Fruit fly (Drosophila melanogaster) whole organism, embryonic: ENCODE results near the gene CG5781.
A peak's percentile ranks its signal among the peaks of the same experiment; 100 is the strongest.

Source experiments
- Bdp1 ChIP-seq: fragments of 200-800 bp; sonication (Bioruptor generic); optimal IDR thresholded peaks from 3 replicates; lab custom pipeline; 2016; ENCODE audit warnings: missing biosample characterization, missing genetic modification characterization
- CG10431 ChIP-seq: fragments of 200-800 bp; sonication (Bioruptor generic); optimal IDR thresholded peaks from 3 replicates; lab custom pipeline; 2018; ENCODE audit warnings: missing biosample characterization, mild to moderate bottlenecking, missing genetic modification characterization
- CG10959 ChIP-seq: fragments of 200-800 bp; sonication (Bioruptor generic); IDR thresholded peaks from 2 replicates; pipeline ENCODE4 v1.3.6; 2022; ENCODE audit warnings: missing biosample characterization, missing genetic modification characterization
- CG11723 ChIP-seq: fragments of 200-800 bp; sonication (Bioruptor generic); optimal IDR thresholded peaks from 2 replicates; lab custom pipeline; 2017; ENCODE audit warnings: missing biosample characterization, mild to moderate bottlenecking, missing genetic modification characterization
- CG13775 ChIP-seq: fragments of 200-800 bp; sonication (Bioruptor generic); optimal IDR thresholded peaks from 3 replicates; lab custom pipeline; 2017; ENCODE audit warnings: missing biosample characterization, mild to moderate bottlenecking, missing genetic modification characterization
- CG13894 ChIP-seq: fragments of 200-800 bp; sonication (Bioruptor generic); optimal IDR thresholded peaks from 3 replicates; lab custom pipeline; 2018; ENCODE audit warnings: missing biosample characterization, mild to moderate bottlenecking, missing genetic modification characterization, moderate library complexity
- CG15011 ChIP-seq: fragments of 200-800 bp; sonication (Bioruptor generic); optimal IDR thresholded peaks from 3 replicates; lab custom pipeline; 2018; ENCODE audit warnings: missing biosample characterization, mild to moderate bottlenecking, missing genetic modification characterization
- CG1647 ChIP-seq: fragments of 200-800 bp; sonication (Bioruptor generic); optimal IDR thresholded peaks from 3 replicates; lab custom pipeline; 2016; ENCODE audit warnings: missing biosample characterization, missing genetic modification characterization
- CG30020 ChIP-seq: fragments of 200-800 bp; optimal IDR thresholded peaks from 2 replicates; lab custom pipeline; 2019; ENCODE audit warnings: missing biosample characterization, mild to moderate bottlenecking, missing genetic modification characterization, moderate library complexity
- CG30403 ChIP-seq: fragments of 200-800 bp; sonication (Bioruptor generic); optimal IDR thresholded peaks from 3 replicates; lab custom pipeline; 2016; ENCODE audit warnings: missing biosample characterization, missing genetic modification characterization
- CG32772 ChIP-seq: fragments of 200-800 bp; sonication (Bioruptor generic); IDR thresholded peaks from 2 replicates; pipeline ENCODE4 v1.3.6; 2022; ENCODE audit warnings: missing biosample characterization, missing genetic modification characterization
- CG34224 ChIP-seq: fragments of 200-800 bp; sonication (Bioruptor generic); IDR thresholded peaks from 3 replicates; pipeline ENCODE4 v1.3.6; 2022; ENCODE audit warnings: missing biosample characterization, missing genetic modification characterization; ENCODE audit not compliant: partially characterized antibody
- CG34422 ChIP-seq: fragments of 200-800 bp; sonication (Bioruptor generic); IDR thresholded peaks from 3 replicates; pipeline ENCODE4 v1.3.6; 2022; ENCODE audit warnings: missing biosample characterization, missing genetic modification characterization
- CG6175 ChIP-seq: fragments of 200-800 bp; sonication (Bioruptor generic); IDR thresholded peaks from 3 replicates; pipeline ENCODE4 v1.3.6; 2022; ENCODE audit warnings: missing biosample characterization, missing genetic modification characterization
- CG6765 ChIP-seq: fragments of 200-800 bp; sonication (Bioruptor generic); optimal IDR thresholded peaks from 3 replicates; lab custom pipeline; 2017; ENCODE audit warnings: missing biosample characterization, mild to moderate bottlenecking, missing genetic modification characterization
- CG6791 ChIP-seq: fragments of 200-800 bp; sonication (Bioruptor generic); IDR thresholded peaks from 3 replicates; pipeline ENCODE4 v1.3.6; 2022; ENCODE audit warnings: missing biosample characterization, missing genetic modification characterization; ENCODE audit not compliant: partially characterized antibody
- CG7357 ChIP-seq: fragments of 200-800 bp; sonication (Bioruptor generic); IDR thresholded peaks from 3 replicates; pipeline ENCODE4 v1.3.6; 2022; ENCODE audit warnings: missing biosample characterization, missing genetic modification characterization
- CG8478 ChIP-seq: fragments of >200 bp; optimal IDR thresholded peaks from 2 replicates; lab custom pipeline; 2018
- CG9876 ChIP-seq: fragments of 200-800 bp; sonication (Bioruptor generic); optimal IDR thresholded peaks from 2 replicates; lab custom pipeline; 2016; ENCODE audit warnings: missing biosample characterization, missing genetic modification characterization
- CrebB ChIP-seq: fragments of 200-800 bp; sonication (Bioruptor generic); optimal IDR thresholded peaks from 3 replicates; lab custom pipeline; 2018; ENCODE audit warnings: missing biosample characterization, mild to moderate bottlenecking, missing genetic modification characterization
- Dad ChIP-seq: fragments of 200-800 bp; sonication (Bioruptor generic); optimal IDR thresholded peaks from 3 replicates; lab custom pipeline; 2016; ENCODE audit warnings: missing biosample characterization, missing genetic modification characterization
- Dfd ChIP-seq, 2 experiments: fragments of >200 bp; optimal IDR thresholded peaks; 2 replicates each; lab custom pipeline; 2017; ENCODE audit warnings: missing biosample characterization in 2 of 2, missing genetic modification characterization in 2 of 2
- Dp ChIP-seq: fragments of 200-800 bp; sonication (Bioruptor generic); optimal IDR thresholded peaks from 2 replicates; lab custom pipeline; 2018; ENCODE audit warnings: missing biosample characterization, mild to moderate bottlenecking, missing genetic modification characterization, moderate library complexity
- E2f2 ChIP-seq: fragments of 200-800 bp; sonication (Bioruptor generic); IDR thresholded peaks from 2 replicates; pipeline ENCODE4 v1.3.6; 2022; ENCODE audit warnings: missing biosample characterization, missing genetic modification characterization
- Gug ChIP-seq: fragments of 200-800 bp; sonication (Bioruptor generic); IDR thresholded peaks from 4 replicates; pipeline ENCODE4 v1.3.6; 2022; ENCODE audit warnings: missing biosample characterization, missing genetic modification characterization
- HLH4C ChIP-seq: fragments of 200-800 bp; sonication (Bioruptor generic); IDR thresholded peaks from 3 replicates; pipeline ENCODE4 v1.3.6; 2022; ENCODE audit warnings: missing biosample characterization, missing genetic modification characterization; ENCODE audit not compliant: partially characterized antibody
- Lhr ChIP-seq: fragments of 200-800 bp; sonication (Bioruptor generic); optimal IDR thresholded peaks from 3 replicates; lab custom pipeline; 2017; ENCODE audit warnings: mild to moderate bottlenecking, missing biosample characterization, missing genetic modification reagents, missing genetic modification characterization
- Nf-YC ChIP-seq: fragments of 200-800 bp; optimal IDR thresholded peaks from 3 replicates; lab custom pipeline; 2019; ENCODE audit warnings: missing biosample characterization, mild to moderate bottlenecking, missing genetic modification characterization, moderate library complexity
- Six4 ChIP-seq: fragments of 200-800 bp; sonication (Bioruptor generic); optimal IDR thresholded peaks from 2 replicates; lab custom pipeline; 2016; ENCODE audit warnings: missing biosample characterization, missing genetic modification characterization
- ac ChIP-seq: fragments of 200-800 bp; sonication (Bioruptor generic); optimal IDR thresholded peaks from 3 replicates; lab custom pipeline; 2017; ENCODE audit warnings: missing biosample characterization, mild to moderate bottlenecking, missing genetic modification characterization
- al ChIP-seq: fragments of 200-800 bp; sonication (Bioruptor generic); IDR thresholded peaks from 2 replicates; pipeline ENCODE4 v1.3.6; 2022; ENCODE audit warnings: missing biosample characterization, missing genetic modification characterization
- bigmax ChIP-seq: fragments of 200-800 bp; sonication (Bioruptor generic); optimal IDR thresholded peaks from 2 replicates; lab custom pipeline; 2018; ENCODE audit warnings: missing biosample characterization, mild to moderate bottlenecking, missing genetic modification characterization
- ci ChIP-seq: fragments of 200-800 bp; sonication (Bioruptor generic); IDR thresholded peaks from 3 replicates; pipeline ENCODE4 v1.3.6; 2022; ENCODE audit warnings: missing biosample characterization, missing genetic modification characterization
- danr ChIP-seq: fragments of 200-800 bp; sonication (Bioruptor generic); IDR thresholded peaks from 2 replicates; pipeline ENCODE4 v1.3.6; 2022; ENCODE audit warnings: missing biosample characterization, missing genetic modification characterization
- fd102C ChIP-seq: fragments of 200-800 bp; sonication (Bioruptor generic); optimal IDR thresholded peaks from 2 replicates; lab custom pipeline; 2018; ENCODE audit warnings: missing biosample characterization, mild to moderate bottlenecking, missing genetic modification characterization, moderate library complexity
- ham ChIP-seq: fragments of 200-800 bp; sonication (Bioruptor generic); IDR thresholded peaks from 2 replicates; pipeline ENCODE4 v1.3.6; 2022; ENCODE audit warnings: missing biosample characterization, missing genetic modification characterization
- hkb ChIP-seq, 2 experiments: fragments of 200-800 bp in 1 of 2; fragments of >200 bp in 1 of 2; sonication (Bioruptor generic) in 1 of 2; IDR thresholded peaks in 1 of 2; optimal IDR thresholded peaks in 1 of 2; 2 replicates each; pipeline versions ENCODE4 v1.3.6 to Lab custom; 2017 to 2022; ENCODE audit warnings: missing biosample characterization in 1 of 2, missing genetic modification characterization in 1 of 2
- insv ChIP-seq, 2 experiments: fragments of 200-800 bp; sonication (Bioruptor generic); optimal IDR thresholded peaks; 3 replicates each; lab custom pipeline; 2016 to 2018; ENCODE audit warnings: missing biosample characterization in 2 of 2, missing genetic modification characterization in 2 of 2
- jing ChIP-seq: fragments of 200-800 bp; sonication (Bioruptor generic); optimal IDR thresholded peaks from 2 replicates; lab custom pipeline; 2018; ENCODE audit warnings: missing biosample characterization, mild to moderate bottlenecking, missing genetic modification characterization
- kay ChIP-seq: fragments of 200-800 bp; sonication (Bioruptor generic); optimal IDR thresholded peaks from 2 replicates; lab custom pipeline; 2016; ENCODE audit warnings: missing biosample characterization, missing genetic modification characterization
- ken ChIP-seq: fragments of 200-800 bp; sonication (Bioruptor generic); IDR thresholded peaks from 3 replicates; pipeline ENCODE4 v1.3.6; 2022; ENCODE audit warnings: missing biosample characterization, missing genetic modification characterization
- luna ChIP-seq: fragments of 200-800 bp; sonication (Bioruptor generic); optimal IDR thresholded peaks from 2 replicates; lab custom pipeline; 2016; ENCODE audit warnings: missing biosample characterization, missing genetic modification characterization
- peb ChIP-seq: fragments of 200-800 bp; sonication (Bioruptor generic); IDR thresholded peaks from 2 replicates; pipeline ENCODE4 v1.3.6; 2022; ENCODE audit warnings: missing biosample characterization, missing genetic modification characterization
- pnt ChIP-seq: fragments of 200-800 bp; sonication (Bioruptor generic); optimal IDR thresholded peaks from 3 replicates; lab custom pipeline; 2016; ENCODE audit warnings: missing biosample characterization, missing genetic modification characterization
- rib ChIP-seq: fragments of 200-800 bp; sonication (Bioruptor generic); IDR thresholded peaks from 2 replicates; pipeline ENCODE4 v1.3.6; 2022; ENCODE audit warnings: missing biosample characterization, missing genetic modification characterization
- sisA ChIP-seq: fragments of 200-800 bp; sonication (Bioruptor generic); IDR thresholded peaks from 2 replicates; pipeline ENCODE4 v1.3.6; 2022; ENCODE audit warnings: missing biosample characterization, missing genetic modification characterization
- tll ChIP-seq, 2 experiments: fragments of 200-800 bp in 1 of 2; fragments of >200 bp in 1 of 2; sonication (Bioruptor generic) in 1 of 2; optimal IDR thresholded peaks; 2 replicates each; lab custom pipeline; 2017 to 2019; ENCODE audit warnings: missing biosample characterization in 2 of 2, missing genetic modification characterization in 2 of 2, mild to moderate bottlenecking in 1 of 2, moderate library complexity in 1 of 2
- toy ChIP-seq: fragments of 200-800 bp; sonication (Bioruptor generic); IDR thresholded peaks from 2 replicates; pipeline ENCODE4 v1.3.6; 2022; ENCODE audit warnings: missing biosample characterization, missing genetic modification characterization
- ttk ChIP-seq: fragments of 200-800 bp; sonication (Bioruptor generic); IDR thresholded peaks from 2 replicates; pipeline ENCODE4 v2.1.2; 2022; ENCODE audit warnings: missing biosample characterization, missing genetic modification characterization
- vnd ChIP-seq: fragments of 200-800 bp; sonication (Bioruptor generic); IDR thresholded peaks from 3 replicates; pipeline ENCODE4 v1.3.6; 2022; ENCODE audit warnings: missing biosample characterization, missing genetic modification characterization; ENCODE audit not compliant: partially characterized antibody
- z ChIP-seq: fragments of 200-800 bp; sonication (Bioruptor generic); IDR thresholded peaks from 3 replicates; pipeline ENCODE4 v1.3.6; 2022; ENCODE audit warnings: missing biosample characterization, missing genetic modification characterization

The CG5781 gene

dm6 chr2L:12704418-12704920 is 7.3 kb upstream of the CG5781 start, which contains the start of the genes CG5776 and spict (continued):
- no peak for TF ChIP-seq Six4 (GFP tag; lab: Kevin White, UChicago)
- 0 out of 2 replicates have a peak, but pooled peaks have one; percentile 5 for TF ChIP-seq toy (GFP tag; lab: Robert Waterston, UW)
- TF ChIP-seq bigmax (GFP tag; lab: Kevin White, UChicago), result no peak
- TF ChIP-seq CG15011 (GFP tag; lab: Kevin White, UChicago), result peak; percentile 57
- peak; percentile 45; the same call in 1 of the 3 replicates for TF ChIP-seq CG7357 (GFP tag; lab: Robert Waterston, UW)
- peak; percentile 91 for TF ChIP-seq CG34422 (GFP tag; lab: Robert Waterston, UW)
- TF ChIP-seq CG30020 (tag; lab: Kevin White, UChicago), result peak; percentile 58
- no peak for TF ChIP-seq CG13894
- no peak for TF ChIP-seq CG6175 (GFP tag; lab: Robert Waterston, UW)
- TF ChIP-seq luna (GFP tag; lab: Kevin White, UChicago), result no peak
- TF ChIP-seq sisA (GFP tag; lab: Robert Waterston, UW), result peak; percentile 30; the same call in 1 of the 2 replicates
- no peak for TF ChIP-seq danr
- peak; percentile 55 for TF ChIP-seq CrebB (tag; lab: Kevin White, UChicago)
- peak; percentile 73 for TF ChIP-seq ci (GFP tag; lab: Robert Waterston, UW)
- peak in 1 of 2 experiments; percentile 70 for TF ChIP-seq tll (GFP tag; optimal IDR thresholded peaks at IDR 0.05; lab: Kevin White, UChicago)
- peak; percentile 80 for TF ChIP-seq Lhr
- TF ChIP-seq Dp, result peak; percentile 56
- peak; percentile 62 for TF ChIP-seq hkb (optimal IDR thresholded peaks at IDR 0.05; lab: Kevin White, UChicago)
- TF ChIP-seq hkb (GFP tag; IDR thresholded peaks at IDR 0.05; lab: Robert Waterston, UW), result peak; percentile 69
- no peak for TF ChIP-seq Bdp1 (GFP tag; lab: Kevin White, UChicago)
- TF ChIP-seq E2f2, result peak; percentile 79
- peak; percentile 87 for TF ChIP-seq ken (GFP tag; lab: Robert Waterston, UW)
- no peak for TF ChIP-seq CG6791 (GFP tag; lab: Robert Waterston, UW)
- TF ChIP-seq al (GFP tag; lab: Robert Waterston, UW), result peak; percentile 78
- TF ChIP-seq kay, result no peak
- TF ChIP-seq HLH4C (GFP tag; lab: Robert Waterston, UW), result no peak
- TF ChIP-seq Gug (GFP tag; lab: Robert Waterston, UW), result peak; percentile 46; the same call in 2 of the 4 replicates
- TF ChIP-seq CG32772 (GFP tag; lab: Robert Waterston, UW), result peak; percentile 84
- peak; percentile 44; the same call in 1 of the 2 replicates for TF ChIP-seq peb (GFP tag; lab: Robert Waterston, UW)
- TF ChIP-seq ham (GFP tag; lab: Robert Waterston, UW), result 0 out of 2 replicates have a peak, but pooled peaks have one; percentile 36
- TF ChIP-seq ac, result no peak
- peak; percentile 75 for TF ChIP-seq rib
- peak; percentile 82 for TF ChIP-seq ttk
- peak; percentile 12 for TF ChIP-seq CG9876 (GFP tag; lab: Kevin White, UChicago)
- TF ChIP-seq vnd (GFP tag; lab: Robert Waterston, UW), result no peak
- TF ChIP-seq jing (GFP tag; lab: Kevin White, UChicago), result peak; percentile 38
- no peak for TF ChIP-seq insv (GFP tag; optimal IDR thresholded peaks at IDR 0.05; lab: Kevin White, UChicago)
- TF ChIP-seq CG34224 (GFP tag; lab: Robert Waterston, UW), result peak; percentile 12; the same call in 1 of the 3 replicates
- TF ChIP-seq CG6765 (GFP tag; lab: Kevin White, UChicago), result no peak
- no peak for TF ChIP-seq CG10431
- peak; percentile 49 for TF ChIP-seq CG10959 (GFP tag; lab: Robert Waterston, UW)
- no peak for TF ChIP-seq Dad (GFP tag; lab: Kevin White, UChicago)
- no peak for TF ChIP-seq CG8478
- TF ChIP-seq CG11723, result no peak
- no peak for TF ChIP-seq z (GFP tag; lab: Robert Waterston, UW)
- no peak for TF ChIP-seq fd102C (GFP tag; lab: Kevin White, UChicago)
- TF ChIP-seq pnt (GFP tag; lab: Kevin White, UChicago), result no peak
- TF ChIP-seq CG13775 (GFP tag; lab: Kevin White, UChicago), result peak; percentile 89
- TF ChIP-seq Nf-YC, result peak; percentile 66
- no peak for TF ChIP-seq CG1647 (GFP tag; lab: Kevin White, UChicago)
- peak; percentile 81 for TF ChIP-seq CG30403 (GFP tag; lab: Kevin White, UChicago)
- TF ChIP-seq Dfd (GFP tag; optimal IDR thresholded peaks at IDR 0.05; lab: Kevin White, UChicago), result no peak
